Fruit fly (Drosophila melanogaster): ENCODE data around the gene CCDC151.

dm6 chr3L:11878815-11879214 lies 2.4 kb upstream of the CCDC151 start, which contains the start of gene Sprn:
- TF ChIP-seq h (optimal IDR thresholded peaks at IDR 0.05) (no peak), insv (optimal IDR thresholded peaks at IDR 0.05) (no peak)

All from Kc167 (cell line).